Fruit fly (Drosophila melanogaster) whole organism, embryonic: ENCODE measurements around the gene GstT4.

ENCODE experiments used
- CG11093 ChIP-seq: fragments of 200-800 bp; sonication (Bioruptor generic); IDR thresholded peaks from 3 replicates; pipeline ENCODE4 v1.3.6; 2022; ENCODE audit warnings: missing biosample characterization, missing genetic modification characterization
- CG11696 ChIP-seq: fragments of 200-800 bp; sonication (Bioruptor generic); IDR thresholded peaks from 2 replicates; pipeline ENCODE4 v1.3.6; 2022; ENCODE audit warnings: missing biosample characterization, missing genetic modification characterization
- CG12769 ChIP-seq: fragments of 200-800 bp; sonication (Bioruptor generic); optimal IDR thresholded peaks from 2 replicates; lab custom pipeline; 2019; ENCODE audit warnings: missing biosample characterization, mild to moderate bottlenecking, missing genetic modification characterization, moderate library complexity
- CG13894 ChIP-seq: fragments of 200-800 bp; sonication (Bioruptor generic); optimal IDR thresholded peaks from 3 replicates; lab custom pipeline; 2018; ENCODE audit warnings: missing biosample characterization, mild to moderate bottlenecking, missing genetic modification characterization, moderate library complexity
- CG16815 ChIP-seq: fragments of 200-800 bp; sonication (Bioruptor generic); optimal IDR thresholded peaks from 3 replicates; lab custom pipeline; 2017; ENCODE audit warnings: missing biosample characterization, mild to moderate bottlenecking, missing genetic modification characterization
- CG1832 ChIP-seq: fragments of 200-800 bp; sonication (Bioruptor generic); optimal IDR thresholded peaks from 2 replicates; lab custom pipeline; 2017; ENCODE audit warnings: missing biosample characterization, mild to moderate bottlenecking, missing genetic modification characterization, inconsistent platforms
- CG2120 ChIP-seq: fragments of 200-800 bp; sonication (Bioruptor generic); optimal IDR thresholded peaks from 3 replicates; lab custom pipeline; 2016; ENCODE audit warnings: missing biosample characterization, missing genetic modification characterization
- CG2889 ChIP-seq: fragments of 200-800 bp; sonication (Bioruptor generic); IDR thresholded peaks from 3 replicates; pipeline ENCODE4 v1.3.6; 2022; ENCODE audit warnings: missing biosample characterization, missing genetic modification characterization
- CG30020 ChIP-seq: fragments of 200-800 bp; optimal IDR thresholded peaks from 2 replicates; lab custom pipeline; 2019; ENCODE audit warnings: missing biosample characterization, mild to moderate bottlenecking, missing genetic modification characterization, moderate library complexity
- CG31365 ChIP-seq: fragments of 200-800 bp; sonication (Bioruptor generic); optimal IDR thresholded peaks from 2 replicates; lab custom pipeline; 2018; ENCODE audit warnings: missing biosample characterization, mild to moderate bottlenecking, missing genetic modification characterization
- CG3163 ChIP-seq: fragments of 200-800 bp; sonication (Bioruptor generic); optimal IDR thresholded peaks from 3 replicates; lab custom pipeline; 2016; ENCODE audit warnings: missing biosample characterization, missing genetic modification characterization
- CG7786 ChIP-seq: fragments of 200-800 bp; sonication (Bioruptor generic); optimal IDR thresholded peaks from 2 replicates; lab custom pipeline; 2016; ENCODE audit warnings: missing biosample characterization, missing genetic modification characterization
- CG8290 ChIP-seq, 3 experiments: fragments of 200-800 bp; sonication (Bioruptor generic); optimal IDR thresholded peaks; 2 replicates each; lab custom pipeline; 2016 to 2019; ENCODE audit warnings: missing biosample characterization in 3 of 3, missing genetic modification characterization in 3 of 3, mild to moderate bottlenecking in 2 of 3, moderate library complexity in 1 of 3
- CG9215 ChIP-seq: fragments of 200-800 bp; sonication (Bioruptor generic); IDR thresholded peaks from 2 replicates; pipeline ENCODE4 v1.3.6; 2022; ENCODE audit warnings: missing biosample characterization, missing genetic modification characterization
- CG9932 ChIP-seq: fragments of 200-800 bp; sonication (Bioruptor generic); IDR thresholded peaks from 2 replicates; pipeline ENCODE4 v1.3.6; 2022; ENCODE audit warnings: missing biosample characterization, missing genetic modification characterization
- D ChIP-seq, 2 experiments: fragments of 200-800 bp in 1 of 2; fragments of >200 bp in 1 of 2; sonication (Bioruptor generic) in 1 of 2; optimal IDR thresholded peaks; 2 replicates in 1 of 2; 3 replicates in 1 of 2; lab custom pipeline; 2017; ENCODE audit warnings: mild to moderate bottlenecking in 1 of 2, missing biosample characterization in 1 of 2, missing genetic modification characterization in 1 of 2, missing genetic modification reagents in 1 of 2
- Drgx ChIP-seq: fragments of 200-800 bp; sonication (Bioruptor generic); IDR thresholded peaks from 2 replicates; pipeline ENCODE4 v1.3.6; 2022; ENCODE audit warnings: missing biosample characterization, missing genetic modification characterization
- Fer3 ChIP-seq: fragments of 200-800 bp; sonication (Bioruptor generic); optimal IDR thresholded peaks from 2 replicates; lab custom pipeline; 2018; ENCODE audit warnings: missing biosample characterization, mild to moderate bottlenecking, missing genetic modification characterization, moderate library complexity
- H2.0 ChIP-seq: fragments of 200-800 bp; sonication (Bioruptor generic); IDR thresholded peaks from 2 replicates; pipeline ENCODE4 v1.3.6; 2022; ENCODE audit warnings: missing biosample characterization, missing genetic modification characterization
- Hr78 ChIP-seq, 2 experiments: fragments of 200-800 bp in 1 of 2; fragments of >200 bp in 1 of 2; sonication (Bioruptor generic) in 1 of 2; optimal IDR thresholded peaks; 2 replicates each; lab custom pipeline; 2017 to 2019; ENCODE audit warnings: missing biosample characterization in 2 of 2, missing genetic modification characterization in 2 of 2, mild to moderate bottlenecking in 1 of 2, moderate library complexity in 1 of 2
- Lpt ChIP-seq: fragments of >200 bp; optimal IDR thresholded peaks from 2 replicates; lab custom pipeline; 2018; ENCODE audit warnings: missing biosample characterization, missing genetic modification characterization
- MESR4 ChIP-seq: fragments of 200-800 bp; sonication (Bioruptor generic); optimal IDR thresholded peaks from 2 replicates; lab custom pipeline; 2018; ENCODE audit warnings: missing biosample characterization, mild to moderate bottlenecking, missing genetic modification characterization, moderate library complexity
- Med ChIP-seq: fragments of 200-800 bp; sonication (Bioruptor generic); peaks from one replicate; lab custom pipeline; 2016; ENCODE audit warnings: missing biosample characterization, missing genetic modification characterization, mild to moderate bottlenecking, inconsistent platforms, moderate library complexity
- Pdp1 ChIP-seq, 2 experiments: fragments of 200-800 bp; sonication (Bioruptor generic); optimal IDR thresholded peaks; 3 replicates each; lab custom pipeline; 2016; ENCODE audit warnings: missing biosample characterization in 2 of 2, missing genetic modification characterization in 2 of 2, mild to moderate bottlenecking in 1 of 2, moderate library complexity in 1 of 2
- Rfx ChIP-seq: fragments of 200-800 bp; sonication (Bioruptor generic); IDR thresholded peaks from 2 replicates; pipeline ENCODE4 v1.3.6; 2022; ENCODE audit warnings: missing biosample characterization, missing genetic modification characterization
- Trl ChIP-seq, 3 experiments: fragments of >200 bp in 2 of 3; fragments of 200-800 bp in 1 of 3; sonication (Bioruptor generic) in 1 of 3; optimal IDR thresholded peaks; 2 replicates in 1 of 3; 3 replicates in 2 of 3; lab custom pipeline; 2016 to 2017; ENCODE audit warnings: missing biosample characterization in 1 of 3, missing genetic modification characterization in 1 of 3
- Usf ChIP-seq: fragments of 200-800 bp; sonication (Bioruptor generic); optimal IDR thresholded peaks from 2 replicates; lab custom pipeline; 2017; ENCODE audit warnings: missing genotype, missing biosample characterization, missing genetic modification characterization
- cg ChIP-seq: fragments of 200-800 bp; sonication (Bioruptor generic); optimal IDR thresholded peaks from 3 replicates; lab custom pipeline; 2019; ENCODE audit warnings: missing biosample characterization, mild to moderate bottlenecking, missing genetic modification characterization, moderate library complexity
- chinmo ChIP-seq: fragments of 200-800 bp; sonication (Bioruptor generic); IDR thresholded peaks from 4 replicates; pipeline ENCODE4 v1.3.6; 2022; ENCODE audit warnings: missing biosample characterization, missing genetic modification characterization; ENCODE audit not compliant: partially characterized antibody
- croc ChIP-seq: fragments of 200-800 bp; sonication (Bioruptor generic); conservative IDR thresholded peaks from 3 replicates; pipeline ENCODE4 v1.3.6; 2022; ENCODE audit warnings: missing biosample characterization, missing genetic modification characterization
- crol ChIP-seq: fragments of 200-800 bp; sonication (Bioruptor generic); IDR thresholded peaks from 2 replicates; pipeline ENCODE4 v1.3.6; 2022; ENCODE audit warnings: missing biosample characterization, missing genetic modification characterization
- ems ChIP-seq: fragments of 200-800 bp; sonication (Bioruptor generic); optimal IDR thresholded peaks from 3 replicates; lab custom pipeline; 2016; ENCODE audit warnings: missing biosample characterization, missing genetic modification characterization
- eve ChIP-seq, 2 experiments: fragments of >200 bp; optimal IDR thresholded peaks; 2 replicates each; lab custom pipeline; 2017; ENCODE audit warnings: missing biosample characterization in 2 of 2, missing genetic modification characterization in 2 of 2
- ewg ChIP-seq: fragments of 200-800 bp; sonication (Bioruptor generic); optimal IDR thresholded peaks from 3 replicates; lab custom pipeline; 2017; ENCODE audit warnings: mild to moderate bottlenecking, missing biosample characterization, missing genetic modification reagents, missing genetic modification characterization
- hb ChIP-seq: fragments of 200-800 bp; sonication (Bioruptor generic); IDR thresholded peaks from 3 replicates; pipeline ENCODE4 v1.3.6; 2022; ENCODE audit warnings: missing biosample characterization, missing genetic modification characterization; ENCODE audit not compliant: partially characterized antibody
- lbe ChIP-seq: fragments of 200-800 bp; sonication (Bioruptor generic); optimal IDR thresholded peaks from 2 replicates; lab custom pipeline; 2016; ENCODE audit warnings: missing biosample characterization, mild to moderate bottlenecking, missing genetic modification characterization
- lola ChIP-seq, 3 experiments: fragments of >200 bp in 2 of 3; fragments of 200-800 bp in 1 of 3; sonication (Bioruptor generic) in 1 of 3; optimal IDR thresholded peaks; 2 replicates each; lab custom pipeline; 2017 to 2019; ENCODE audit warnings: missing biosample characterization in 3 of 3, missing genetic modification characterization in 3 of 3, mild to moderate bottlenecking in 1 of 3, moderate library complexity in 1 of 3
- luna ChIP-seq: fragments of 200-800 bp; sonication (Bioruptor generic); optimal IDR thresholded peaks from 2 replicates; lab custom pipeline; 2016; ENCODE audit warnings: missing biosample characterization, missing genetic modification characterization
- mam ChIP-seq: fragments of 200-800 bp; sonication (Bioruptor generic); optimal IDR thresholded peaks from 3 replicates; lab custom pipeline; 2016; ENCODE audit warnings: missing biosample characterization, missing genetic modification characterization
- pho ChIP-seq: fragments of 200-800 bp; sonication (Bioruptor generic); optimal IDR thresholded peaks from 2 replicates; lab custom pipeline; 2016; ENCODE audit warnings: missing biosample characterization, missing genetic modification characterization
- phol ChIP-seq: fragments of 200-800 bp; sonication (Bioruptor generic); optimal IDR thresholded peaks from 3 replicates; lab custom pipeline; 2018; ENCODE audit warnings: missing biosample characterization, mild to moderate bottlenecking, missing genetic modification characterization, moderate library complexity
- zen2 ChIP-seq: fragments of 200-800 bp; sonication (Bioruptor generic); IDR thresholded peaks from 3 replicates; pipeline ENCODE4 v1.3.6; 2022; ENCODE audit warnings: missing biosample characterization, missing genetic modification characterization; ENCODE audit not compliant: partially characterized antibody
- zfh2 ChIP-seq: fragments of 200-800 bp; sonication (Bioruptor generic); optimal IDR thresholded peaks from 2 replicates; lab custom pipeline; 2016; ENCODE audit warnings: missing biosample characterization, missing genetic modification characterization

GstT4 gene

dm6 chrX:13394343-13394742, 10.2 kb upstream of the GstT4 start:
- TF ChIP-seq CG8290 (GFP tag; optimal IDR thresholded peaks at IDR 0.05; lab: Kevin White, UChicago): no peak
- peak in 1 of 2 experiments; percentile 43 for TF ChIP-seq CG8290 (tag; optimal IDR thresholded peaks at IDR 0.05; lab: Kevin White, UChicago)
- TF ChIP-seq Med (GFP tag; lab: Kevin White, UChicago): peak; percentile 82
- peak; percentile 17 for TF ChIP-seq luna
- peak; percentile 22; the same call in 1 of the 2 replicates for TF ChIP-seq CG9932
- no peak for TF ChIP-seq CG12769
- TF ChIP-seq lola (GFP tag; optimal IDR thresholded peaks at IDR 0.05; lab: Kevin White, UChicago): no peak
- TF ChIP-seq pho (GFP tag; lab: Kevin White, UChicago): no peak
- 0 out of 2 replicates have a peak, but pooled peaks have one; percentile 24 for TF ChIP-seq Drgx (GFP tag; lab: Robert Waterston, UW)
- TF ChIP-seq mam (GFP tag; lab: Kevin White, UChicago): peak; percentile 6
- no peak for TF ChIP-seq CG1832 (GFP tag; lab: Kevin White, UChicago)
- no peak for TF ChIP-seq phol
- TF ChIP-seq CG16815 (GFP tag; lab: Kevin White, UChicago): no peak
- peak; percentile 16 for TF ChIP-seq cg (GFP tag; lab: Kevin White, UChicago)
- no peak for TF ChIP-seq Hr78 (GFP tag; optimal IDR thresholded peaks at IDR 0.05; lab: Kevin White, UChicago)
- 0 out of 2 replicates have a peak, but pooled peaks have one; percentile 2 for TF ChIP-seq CG11696 (GFP tag; lab: Robert Waterston, UW)
- peak; percentile 4 for TF ChIP-seq lbe
- TF ChIP-seq hb (GFP tag; lab: Robert Waterston, UW): no peak
- TF ChIP-seq H2.0 (GFP tag; lab: Robert Waterston, UW): 0 out of 2 replicates have a peak, but pooled peaks have one; percentile 10
- TF ChIP-seq ewg (GFP tag; lab: Kevin White, UChicago): no peak
- no peak for TF ChIP-seq croc (GFP tag; lab: Robert Waterston, UW)
- 0 out of 2 replicates have a peak, but pooled peaks have one; percentile 19 for TF ChIP-seq Rfx (GFP tag; lab: Robert Waterston, UW)
- no peak for TF ChIP-seq zen2
- TF ChIP-seq Fer3 (tag; lab: Kevin White, UChicago): no peak
- TF ChIP-seq CG11093 (GFP tag; lab: Robert Waterston, UW): no peak
- TF ChIP-seq CG7786 (GFP tag; lab: Kevin White, UChicago): peak; percentile 2
- TF ChIP-seq zfh2 (GFP tag; lab: Kevin White, UChicago): peak; percentile 28
- TF ChIP-seq CG2120: peak; percentile 25
- TF ChIP-seq eve (GFP tag; optimal IDR thresholded peaks at IDR 0.05; lab: Kevin White, UChicago): no peak

dm6 chrX:13395020-13395419, 9.5 kb upstream of the GstT4 start:
- TF ChIP-seq pho (GFP tag; lab: Kevin White, UChicago) (no peak), chinmo (GFP tag; lab: Robert Waterston, UW) (0 out of 4 replicates have a peak, but pooled peaks have one; percentile 53), CG13894 (tag; lab: Kevin White, UChicago) (no peak), D (optimal IDR thresholded peaks at IDR 0.05; lab: Kevin White, UChicago) (no peak), D (GFP tag; optimal IDR thresholded peaks at IDR 0.05; lab: Kevin White, UChicago) (no peak), CG31365 (tag; lab: Kevin White, UChicago) (no peak), CG9215 (GFP tag; lab: Robert Waterston, UW) (no peak), ems (GFP tag; lab: Kevin White, UChicago) (no peak), Trl (optimal IDR thresholded peaks at IDR 0.05; lab: Kevin White, UChicago) (peak; percentile 44 to 61), Trl (GFP tag; optimal IDR thresholded peaks at IDR 0.05; lab: Kevin White, UChicago) (no peak), CG3163 (peak; percentile 93), CG2889 (GFP tag; lab: Robert Waterston, UW) (no peak), crol (0 out of 2 replicates have a peak, but pooled peaks have one; percentile 6), Lpt (GFP tag; lab: Kevin White, UChicago) (no peak), Pdp1 (GFP tag; optimal IDR thresholded peaks at IDR 0.05; lab: Kevin White, UChicago) (peak in 1 of 2 experiments; percentile 55), CG30020 (tag; lab: Kevin White, UChicago) (no peak), MESR4 (GFP tag; lab: Kevin White, UChicago) (no peak), CG2120 (no peak), Usf (no peak)
